Fruit fly (Drosophila melanogaster) whole organism, embryonic: ENCODE data around the gene Mms19.

ENCODE experiments used
- Ada2b ChIP-seq: fragments of 200-800 bp; sonication (Bioruptor generic); IDR thresholded peaks from 2 replicates; pipeline ENCODE4 v1.3.6; 2022; ENCODE audit warnings: missing biosample characterization, missing genetic modification characterization
- Antp ChIP-seq: fragments of 200-800 bp; sonication (Bioruptor generic); optimal IDR thresholded peaks from 3 replicates; lab custom pipeline; 2016; ENCODE audit warnings: missing biosample characterization, missing genetic modification characterization
- CG10366 ChIP-seq: fragments of 200-800 bp; sonication (Bioruptor generic); IDR thresholded peaks from 2 replicates; pipeline ENCODE4 v1.3.6; 2022; ENCODE audit warnings: missing biosample characterization, missing genetic modification characterization
- CG12155 ChIP-seq: fragments of 200-800 bp; sonication (Bioruptor generic); optimal IDR thresholded peaks from 3 replicates; lab custom pipeline; 2016; ENCODE audit warnings: missing biosample characterization, missing genetic modification characterization
- CG14710 ChIP-seq: fragments of 200-800 bp; sonication (Bioruptor generic); optimal IDR thresholded peaks from 3 replicates; lab custom pipeline; 2019; ENCODE audit warnings: missing biosample characterization, mild to moderate bottlenecking, missing genetic modification characterization, moderate library complexity
- CG15601 ChIP-seq: fragments of 200-800 bp; sonication (Bioruptor generic); optimal IDR thresholded peaks from 3 replicates; lab custom pipeline; 2019; ENCODE audit warnings: missing biosample characterization, mild to moderate bottlenecking, missing genetic modification characterization, moderate library complexity
- CG15696 ChIP-seq: fragments of 200-800 bp; sonication (Bioruptor generic); optimal IDR thresholded peaks from 2 replicates; lab custom pipeline; 2019; ENCODE audit warnings: missing biosample characterization, mild to moderate bottlenecking, missing genetic modification characterization, moderate library complexity
- CG1647 ChIP-seq: fragments of 200-800 bp; sonication (Bioruptor generic); optimal IDR thresholded peaks from 3 replicates; lab custom pipeline; 2016; ENCODE audit warnings: missing biosample characterization, missing genetic modification characterization
- CG17361 ChIP-seq: fragments of 200-800 bp; sonication (Bioruptor generic); IDR thresholded peaks from 3 replicates; pipeline ENCODE4 v1.3.6; 2022; ENCODE audit warnings: missing biosample characterization, missing genetic modification characterization
- CG18011 ChIP-seq: fragments of 200-800 bp; sonication (Bioruptor generic); optimal IDR thresholded peaks from 2 replicates; lab custom pipeline; 2017; ENCODE audit warnings: missing biosample characterization, missing genetic modification characterization, mild to moderate bottlenecking, moderate library complexity, missing genotype
- CG2678 ChIP-seq: fragments of 200-800 bp; sonication (Bioruptor generic); optimal IDR thresholded peaks from 3 replicates; lab custom pipeline; 2019; ENCODE audit warnings: missing biosample characterization, mild to moderate bottlenecking, missing genetic modification characterization, moderate library complexity
- CG31224 ChIP-seq: fragments of 200-800 bp; sonication (Bioruptor generic); IDR thresholded peaks from 2 replicates; pipeline ENCODE4 v1.3.6; 2022; ENCODE audit warnings: missing biosample characterization, missing genetic modification characterization
- CG34224 ChIP-seq: fragments of 200-800 bp; sonication (Bioruptor generic); IDR thresholded peaks from 3 replicates; pipeline ENCODE4 v1.3.6; 2022; ENCODE audit warnings: missing biosample characterization, missing genetic modification characterization; ENCODE audit not compliant: partially characterized antibody
- CG3726 ChIP-seq: fragments of 200-800 bp; sonication (Bioruptor generic); IDR thresholded peaks from 3 replicates; pipeline ENCODE4, ENCODE4 v1.3.6; 2022; ENCODE audit warnings: missing biosample characterization, missing genetic modification characterization
- CG4404 ChIP-seq: fragments of 200-800 bp; sonication (Bioruptor generic); IDR thresholded peaks from 2 replicates; pipeline ENCODE4 v1.3.6; 2022; ENCODE audit warnings: missing biosample characterization, missing genetic modification characterization
- CG6765 ChIP-seq: fragments of 200-800 bp; sonication (Bioruptor generic); optimal IDR thresholded peaks from 3 replicates; lab custom pipeline; 2017; ENCODE audit warnings: missing biosample characterization, mild to moderate bottlenecking, missing genetic modification characterization
- CG7745 ChIP-seq: fragments of 200-800 bp; sonication (Bioruptor generic); optimal IDR thresholded peaks from 2 replicates; lab custom pipeline; 2018; ENCODE audit warnings: missing biosample characterization, mild to moderate bottlenecking, missing genetic modification characterization, moderate library complexity
- CG7963 ChIP-seq: fragments of 200-800 bp; sonication (Bioruptor generic); IDR thresholded peaks from 3 replicates; pipeline ENCODE4 v1.3.6; 2022; ENCODE audit warnings: missing biosample characterization, missing genetic modification characterization; ENCODE audit not compliant: partially characterized antibody
- CG8359 ChIP-seq: fragments of 200-800 bp; sonication (Bioruptor generic); optimal IDR thresholded peaks from 2 replicates; lab custom pipeline; 2017; ENCODE audit warnings: missing biosample characterization, mild to moderate bottlenecking, missing genetic modification characterization, borderline replicate concordance
- D ChIP-seq, 2 experiments: fragments of 200-800 bp in 1 of 2; fragments of >200 bp in 1 of 2; sonication (Bioruptor generic) in 1 of 2; optimal IDR thresholded peaks; 2 replicates in 1 of 2; 3 replicates in 1 of 2; lab custom pipeline; 2017; ENCODE audit warnings: mild to moderate bottlenecking in 1 of 2, missing biosample characterization in 1 of 2, missing genetic modification characterization in 1 of 2, missing genetic modification reagents in 1 of 2
- Dbx ChIP-seq: fragments of 200-800 bp; sonication (Bioruptor generic); IDR thresholded peaks from 3 replicates; pipeline ENCODE4 v1.3.6; 2022; ENCODE audit warnings: missing biosample characterization, missing genetic modification characterization
- E2f1 ChIP-seq: fragments of 200-800 bp; sonication (Bioruptor generic); IDR thresholded peaks from 2 replicates; pipeline ENCODE4 v1.3.6; 2022; ENCODE audit warnings: missing biosample characterization, missing genetic modification characterization
- Ets97D ChIP-seq: fragments of 200-800 bp; sonication (Bioruptor generic); optimal IDR thresholded peaks from 3 replicates; lab custom pipeline; 2016; ENCODE audit warnings: missing biosample characterization, missing genetic modification characterization
- Hey ChIP-seq: fragments of 200-800 bp; sonication (Bioruptor generic); optimal IDR thresholded peaks from 3 replicates; lab custom pipeline; 2018; ENCODE audit warnings: missing biosample characterization, mild to moderate bottlenecking, missing genetic modification characterization
- Hr78 ChIP-seq, 2 experiments: fragments of 200-800 bp in 1 of 2; fragments of >200 bp in 1 of 2; sonication (Bioruptor generic) in 1 of 2; optimal IDR thresholded peaks; 2 replicates each; lab custom pipeline; 2017 to 2019; ENCODE audit warnings: missing biosample characterization in 2 of 2, missing genetic modification characterization in 2 of 2, mild to moderate bottlenecking in 1 of 2, moderate library complexity in 1 of 2
- Kr ChIP-seq: fragments of 200-800 bp; sonication (Bioruptor generic); optimal IDR thresholded peaks from 2 replicates; lab custom pipeline; 2017; ENCODE audit warnings: missing biosample characterization, mild to moderate bottlenecking, missing genetic modification characterization
- Mad ChIP-seq: fragments of 200-800 bp; sonication (Bioruptor generic); optimal IDR thresholded peaks from 2 replicates; lab custom pipeline; 2016; ENCODE audit warnings: missing biosample characterization, missing genetic modification characterization
- PHDP ChIP-seq: fragments of 200-800 bp; sonication (Bioruptor generic); optimal IDR thresholded peaks from 3 replicates; lab custom pipeline; 2018; ENCODE audit warnings: missing biosample characterization, mild to moderate bottlenecking, missing genetic modification characterization, moderate library complexity
- Sox100B ChIP-seq: fragments of 200-800 bp; sonication (Bioruptor generic); optimal IDR thresholded peaks from 3 replicates; lab custom pipeline; 2018; ENCODE audit warnings: missing biosample characterization, mild to moderate bottlenecking, missing genetic modification characterization
- Spps ChIP-seq: fragments of 200-800 bp; sonication (Bioruptor generic); optimal IDR thresholded peaks from 2 replicates; lab custom pipeline; 2018; ENCODE audit warnings: missing biosample characterization, mild to moderate bottlenecking, missing genetic modification characterization
- Ssrp ChIP-seq: fragments of 200-800 bp; sonication (Bioruptor generic); optimal IDR thresholded peaks from 2 replicates; lab custom pipeline; 2018; ENCODE audit warnings: missing biosample characterization, mild to moderate bottlenecking, missing genetic modification characterization, moderate library complexity
- Vsx1 ChIP-seq: fragments of 200-800 bp; sonication (Bioruptor generic); optimal IDR thresholded peaks from 2 replicates; lab custom pipeline; 2017; ENCODE audit warnings: missing biosample characterization, mild to moderate bottlenecking, missing genetic modification characterization, missing genetic modification reagents
- Xbp1 ChIP-seq: fragments of 200-800 bp; sonication (Bioruptor generic); optimal IDR thresholded peaks from 3 replicates; lab custom pipeline; 2016; ENCODE audit warnings: missing biosample characterization, mild to moderate bottlenecking, missing genetic modification characterization
- ac ChIP-seq: fragments of 200-800 bp; sonication (Bioruptor generic); optimal IDR thresholded peaks from 3 replicates; lab custom pipeline; 2017; ENCODE audit warnings: missing biosample characterization, mild to moderate bottlenecking, missing genetic modification characterization
- br ChIP-seq: fragments of >200 bp; optimal IDR thresholded peaks from 2 replicates; lab custom pipeline; 2017
- cato ChIP-seq: fragments of 200-800 bp; sonication (Bioruptor generic); optimal IDR thresholded peaks from 2 replicates; lab custom pipeline; 2016; ENCODE audit warnings: missing biosample characterization, missing genetic modification characterization, borderline replicate concordance
- dysf ChIP-seq: fragments of 200-800 bp; sonication (Bioruptor generic); IDR thresholded peaks from 3 replicates; pipeline ENCODE4 v1.3.6; 2022; ENCODE audit warnings: missing biosample characterization, missing genetic modification characterization
- ewg ChIP-seq: fragments of 200-800 bp; sonication (Bioruptor generic); optimal IDR thresholded peaks from 3 replicates; lab custom pipeline; 2017; ENCODE audit warnings: mild to moderate bottlenecking, missing biosample characterization, missing genetic modification reagents, missing genetic modification characterization
- ftz-f1 ChIP-seq: fragments of 200-800 bp; sonication (Bioruptor generic); optimal IDR thresholded peaks from 2 replicates; lab custom pipeline; 2016; ENCODE audit warnings: missing biosample characterization, missing genetic modification characterization
- gfzf ChIP-seq: fragments of 200-800 bp; sonication (Bioruptor generic); optimal IDR thresholded peaks from 2 replicates; lab custom pipeline; 2016; ENCODE audit warnings: missing biosample characterization, mild to moderate bottlenecking, missing genetic modification characterization, moderate library complexity
- gsb-n ChIP-seq: fragments of 200-800 bp; sonication (Bioruptor generic); optimal IDR thresholded peaks from 3 replicates; lab custom pipeline; 2018; ENCODE audit warnings: missing biosample characterization, mild to moderate bottlenecking, missing genetic modification characterization
- knrl ChIP-seq: fragments of 200-800 bp; sonication (Bioruptor generic); IDR thresholded peaks from 3 replicates; pipeline ENCODE4 v1.3.6; 2022; ENCODE audit warnings: missing biosample characterization, missing genetic modification characterization; ENCODE audit not compliant: partially characterized antibody
- nau ChIP-seq: fragments of 200-800 bp; sonication (Bioruptor generic); optimal IDR thresholded peaks from 3 replicates; lab custom pipeline; 2017; ENCODE audit warnings: missing biosample characterization, mild to moderate bottlenecking, missing genetic modification characterization, missing genetic modification reagents
- pfk ChIP-seq: fragments of 200-800 bp; sonication (Bioruptor generic); optimal IDR thresholded peaks from 2 replicates; lab custom pipeline; 2018; ENCODE audit warnings: missing biosample characterization, mild to moderate bottlenecking, missing genetic modification characterization, moderate library complexity
- sens ChIP-seq: fragments of 200-800 bp; sonication (Bioruptor generic); peaks from one replicate; lab custom pipeline; 2016; ENCODE audit warnings: missing biosample characterization, missing genetic modification characterization
- slp2 ChIP-seq: fragments of 200-800 bp; sonication (Bioruptor generic); optimal IDR thresholded peaks from 2 replicates; lab custom pipeline; 2016; ENCODE audit warnings: missing biosample characterization, missing genetic modification characterization
- sob ChIP-seq: fragments of 200-800 bp; sonication (Bioruptor generic); IDR thresholded peaks from 2 replicates; pipeline ENCODE4 v1.3.6; 2022; ENCODE audit warnings: missing biosample characterization, missing genetic modification characterization
- sr ChIP-seq: fragments of 200-800 bp; sonication (Bioruptor generic); IDR thresholded peaks from 3 replicates; pipeline ENCODE4 v1.3.6; 2022; ENCODE audit warnings: missing biosample characterization, missing genetic modification characterization
- tll ChIP-seq, 2 experiments: fragments of 200-800 bp in 1 of 2; fragments of >200 bp in 1 of 2; sonication (Bioruptor generic) in 1 of 2; optimal IDR thresholded peaks; 2 replicates each; lab custom pipeline; 2017 to 2019; ENCODE audit warnings: missing biosample characterization in 2 of 2, missing genetic modification characterization in 2 of 2, mild to moderate bottlenecking in 1 of 2, moderate library complexity in 1 of 2
- vfl ChIP-seq: fragments of 200-800 bp; sonication (Bioruptor generic); optimal IDR thresholded peaks from 2 replicates; lab custom pipeline; 2016; ENCODE audit warnings: missing biosample characterization, missing genetic modification characterization

Mms19 gene

DNA sequence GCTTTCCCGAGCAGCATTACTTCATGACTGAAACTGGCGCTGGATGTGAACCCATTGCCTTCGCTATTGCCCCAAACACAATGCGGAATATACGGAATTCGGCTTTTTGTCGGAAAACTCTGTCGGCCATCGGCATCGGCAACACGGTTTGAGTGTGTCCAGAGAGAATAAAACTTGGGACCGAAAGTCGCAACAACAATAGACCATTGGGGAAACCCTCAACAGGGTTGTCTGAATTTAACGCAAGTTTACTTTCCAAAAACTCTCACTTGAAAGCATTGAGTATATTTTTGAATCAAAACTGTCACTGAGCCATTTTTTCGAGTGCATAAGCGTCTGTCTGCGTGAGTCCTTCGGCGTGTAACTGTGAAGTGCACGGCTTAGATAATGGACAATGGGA, 34.0 kb upstream of the Mms19 start (continued):
- no peak for TF ChIP-seq CG31224 (GFP tag; lab: Robert Waterston, UW)
- no peak for TF ChIP-seq pfk (GFP tag; lab: Kevin White, UChicago)
- TF ChIP-seq CG7745 (tag; lab: Kevin White, UChicago): no peak
- peak; percentile 61 for TF ChIP-seq PHDP (tag; lab: Kevin White, UChicago)
- no peak for TF ChIP-seq tll (GFP tag; optimal IDR thresholded peaks at IDR 0.05; lab: Kevin White, UChicago)
- TF ChIP-seq CG4404 (GFP tag; lab: Robert Waterston, UW): no peak
- TF ChIP-seq sob: no peak; the same call in 1 of the 2 replicates
- TF ChIP-seq Mad (GFP tag; lab: Kevin White, UChicago): no peak
- no peak for TF ChIP-seq CG14710 (tag; lab: Kevin White, UChicago)
- peak; percentile 81 for TF ChIP-seq sens
- no peak for TF ChIP-seq sr (GFP tag; lab: Robert Waterston, UW)
- no peak for TF ChIP-seq Sox100B (GFP tag; lab: Kevin White, UChicago)
- TF ChIP-seq CG2678 (tag; lab: Kevin White, UChicago): peak; percentile 74
- TF ChIP-seq CG15601 (tag; lab: Kevin White, UChicago): no peak
- TF ChIP-seq D (optimal IDR thresholded peaks at IDR 0.05; lab: Kevin White, UChicago): no peak
- TF ChIP-seq D (GFP tag; optimal IDR thresholded peaks at IDR 0.05; lab: Kevin White, UChicago): no peak
- no peak for TF ChIP-seq slp2 (GFP tag; lab: Kevin White, UChicago)
- TF ChIP-seq CG10366 (GFP tag; lab: Robert Waterston, UW): peak; percentile 57
- TF ChIP-seq Vsx1 (GFP tag; lab: Kevin White, UChicago): no peak
- TF ChIP-seq gsb-n (tag; lab: Kevin White, UChicago): no peak
- peak; percentile 80 for TF ChIP-seq dysf (GFP tag; lab: Robert Waterston, UW)
- peak; percentile 31 for TF ChIP-seq ewg (GFP tag; lab: Kevin White, UChicago)
- TF ChIP-seq CG15696 (tag; lab: Kevin White, UChicago): no peak
- peak; percentile 18 for TF ChIP-seq CG6765 (GFP tag; lab: Kevin White, UChicago)
- no peak for TF ChIP-seq CG7963 (GFP tag; lab: Robert Waterston, UW)
- TF ChIP-seq CG34224 (GFP tag; lab: Robert Waterston, UW): no peak
- peak; percentile 34 for TF ChIP-seq CG1647 (GFP tag; lab: Kevin White, UChicago)
- TF ChIP-seq ac (GFP tag; lab: Kevin White, UChicago): no peak
- peak; percentile 15 for TF ChIP-seq nau
- no peak for TF ChIP-seq Hr78 (GFP tag; optimal IDR thresholded peaks at IDR 0.05; lab: Kevin White, UChicago)
- TF ChIP-seq Ada2b (GFP tag; lab: Robert Waterston, UW): peak; percentile 62; the same call in 1 of the 2 replicates
- TF ChIP-seq CG8359: no peak
- peak; percentile 18 for TF ChIP-seq CG18011 (GFP tag; lab: Kevin White, UChicago)
- peak; percentile 53 for TF ChIP-seq vfl
- no peak for TF ChIP-seq gfzf (GFP tag; lab: Kevin White, UChicago)
- no peak for TF ChIP-seq Ets97D
- peak; percentile 49; the same call in 1 of the 2 replicates for TF ChIP-seq E2f1 (GFP tag; lab: Robert Waterston, UW)
- 0 out of 3 replicates have a peak, but pooled peaks have one; percentile 26 for TF ChIP-seq CG17361 (GFP tag; lab: Robert Waterston, UW)
- TF ChIP-seq Ssrp: no peak
- no peak for TF ChIP-seq Kr (GFP tag; lab: Kevin White, UChicago)
- peak; percentile 67; the same call in 2 of the 3 replicates for TF ChIP-seq Dbx (GFP tag; lab: Robert Waterston, UW)
- TF ChIP-seq Xbp1 (GFP tag; lab: Kevin White, UChicago): peak; percentile 51
- no peak for TF ChIP-seq CG3726
- TF ChIP-seq Spps (tag; lab: Kevin White, UChicago): no peak
- no peak for TF ChIP-seq knrl (GFP tag; lab: Robert Waterston, UW)
- TF ChIP-seq br (lab: Kevin White, UChicago): no peak
- peak; percentile 39 for TF ChIP-seq CG12155 (GFP tag; lab: Kevin White, UChicago)
- TF ChIP-seq ftz-f1: no peak
- TF ChIP-seq Hey (tag; lab: Kevin White, UChicago): peak; percentile 26
- TF ChIP-seq cato: no peak
- TF ChIP-seq Antp (GFP tag; lab: Kevin White, UChicago): peak; percentile 59
